Fruit fly (Drosophila melanogaster) whole organism, embryonic: ENCODE data around the gene CG43645.

ENCODE experiments used
- Bgb ChIP-seq: fragments of 200-800 bp; sonication (Bioruptor generic); IDR thresholded peaks from 2 replicates; pipeline ENCODE4 v1.3.6; 2022; ENCODE audit warnings: missing biosample characterization, missing genetic modification characterization; ENCODE audit not compliant: partially characterized antibody
- Sox102F ChIP-seq: fragments of 200-800 bp; sonication (Bioruptor generic); optimal IDR thresholded peaks from 2 replicates; lab custom pipeline; 2018; ENCODE audit warnings: missing biosample characterization, mild to moderate bottlenecking, missing genetic modification characterization, moderate library complexity

DNA sequence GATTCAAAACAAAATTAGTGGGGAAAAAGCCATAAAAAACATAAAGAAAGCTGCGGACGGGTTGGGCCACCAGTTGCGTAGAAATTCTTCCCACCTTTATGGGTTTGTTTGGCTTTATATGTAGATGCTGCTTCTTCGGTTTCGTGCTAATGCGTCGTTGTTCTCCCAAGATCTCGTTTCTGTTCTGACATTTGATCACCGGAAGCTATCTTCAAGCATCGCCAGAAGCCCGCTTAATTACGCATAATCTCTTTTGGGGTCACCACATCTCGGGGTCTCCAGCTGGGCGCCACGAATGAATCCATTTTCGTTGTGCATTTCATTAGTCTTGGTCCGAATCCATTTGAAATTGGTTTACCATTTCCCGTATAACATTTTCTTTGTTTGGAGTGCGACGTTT lies 10.2 kb downstream of the CG43645 start:
- TF ChIP-seq Bgb (GFP tag; lab: Robert Waterston, UW) (no peak), Sox102F (GFP tag; lab: Kevin White, UChicago) (no peak)
